Worm (Caenorhabditis elegans) whole organism, L3 larva: ENCODE measurements around the gene Y37E11B.7.

ENCODE experiments used
- aly-2 ChIP-seq: fragments of 150-350 bp; optimal IDR thresholded peaks from 2 replicates; lab custom pipeline; 2014; ENCODE audit warnings: missing biosample characterization, missing genetic modification characterization
- ceh-16 ChIP-seq: sonication (generic microtip); optimal IDR thresholded peaks from 2 replicates; lab custom pipeline; 2017; ENCODE audit warnings: missing biosample characterization, missing genetic modification characterization
- ceh-82 ChIP-seq: fragments of 150-350 bp; optimal IDR thresholded peaks from 2 replicates; lab custom pipeline; 2014; ENCODE audit warnings: missing biosample characterization, missing genetic modification characterization
- ceh-9 ChIP-seq: sonication (generic microtip); optimal IDR thresholded peaks from 2 replicates; lab custom pipeline; 2018; ENCODE audit warnings: missing biosample characterization, missing genetic modification characterization
- daf-12 ChIP-seq: fragments of 150-350 bp; optimal IDR thresholded peaks from 2 replicates; lab custom pipeline; 2014; ENCODE audit warnings: missing biosample characterization, missing genetic modification reagents, missing genetic modification characterization
- egl-27 ChIP-seq: sonication (generic microtip); optimal IDR thresholded peaks from 4 replicates; lab custom pipeline; 2017; ENCODE audit warnings: missing biosample characterization, missing genetic modification reagents, missing genetic modification characterization
- egl-5 ChIP-seq: fragments of 150-350 bp; optimal IDR thresholded peaks from 2 replicates; lab custom pipeline; 2017; ENCODE audit warnings: missing biosample characterization, missing genetic modification reagents, missing genetic modification characterization, inconsistent platforms
- elt-1 ChIP-seq: fragments of 150-350 bp; optimal IDR thresholded peaks from 2 replicates; lab custom pipeline; 2014; ENCODE audit warnings: missing biosample characterization, missing genetic modification characterization
- elt-2 ChIP-seq: sonication (generic microtip); optimal IDR thresholded peaks from 2 replicates; lab custom pipeline; 2016; ENCODE audit warnings: missing genetic modification reagents, mild to moderate bottlenecking, missing genetic modification characterization, missing compliant biosample characterization
- fkh-10 ChIP-seq: sonication (generic microtip); optimal IDR thresholded peaks from 2 replicates; lab custom pipeline; 2017; ENCODE audit warnings: missing biosample characterization, missing genetic modification reagents, missing genetic modification characterization
- fkh-2 ChIP-seq: fragments of 150-350 bp; optimal IDR thresholded peaks from 2 replicates; lab custom pipeline; 2014; ENCODE audit warnings: missing biosample characterization, missing genetic modification reagents, missing genetic modification characterization
- fos-1 ChIP-seq: fragments of 150-350 bp; optimal IDR thresholded peaks from 2 replicates; lab custom pipeline; 2014; ENCODE audit warnings: missing biosample characterization, missing genetic modification characterization
- hmg-11 ChIP-seq: sonication (generic microtip); optimal IDR thresholded peaks from 2 replicates; lab custom pipeline; 2016; ENCODE audit warnings: missing genetic modification characterization, missing compliant biosample characterization
- jun-1 ChIP-seq: fragments of 150-350 bp; optimal IDR thresholded peaks from 2 replicates; lab custom pipeline; 2014; ENCODE audit warnings: missing biosample characterization, missing genetic modification reagents, missing genetic modification characterization
- mdl-1 ChIP-seq: fragments of 150-350 bp; optimal IDR thresholded peaks from 2 replicates; lab custom pipeline; 2014; ENCODE audit warnings: missing biosample characterization, missing genetic modification characterization
- mml-1 ChIP-seq: fragments of 150-350 bp; sonication (generic microtip); optimal IDR thresholded peaks from 3 replicates; lab custom pipeline; 2014; ENCODE audit warnings: missing biosample characterization, missing genetic modification characterization
- nfya-1 ChIP-seq: sonication (generic microtip); optimal IDR thresholded peaks from 2 replicates; lab custom pipeline; 2017; ENCODE audit warnings: missing genetic modification characterization, mild to moderate bottlenecking, missing compliant biosample characterization, antibody characterized with exemption, moderate library complexity; ENCODE audit not compliant: insufficient read depth
- nhr-11 ChIP-seq: fragments of 150-350 bp; optimal IDR thresholded peaks from 2 replicates; lab custom pipeline; 2014; ENCODE audit warnings: missing biosample characterization, missing genetic modification characterization
- nhr-23 ChIP-seq: fragments of 150-350 bp; optimal IDR thresholded peaks from 2 replicates; lab custom pipeline; 2014; ENCODE audit warnings: missing biosample characterization, missing genetic modification reagents, missing genetic modification characterization
- nhr-25 ChIP-seq: sonication (generic microtip); optimal IDR thresholded peaks from 2 replicates; lab custom pipeline; 2017; ENCODE audit warnings: missing biosample characterization, missing genetic modification characterization
- nhr-28 ChIP-seq: fragments of 150-350 bp; optimal IDR thresholded peaks from 2 replicates; lab custom pipeline; 2014; ENCODE audit warnings: missing biosample characterization, missing genetic modification characterization
- nhr-43 ChIP-seq: sonication (generic microtip); optimal IDR thresholded peaks from 2 replicates; lab custom pipeline; 2016; ENCODE audit warnings: mild to moderate bottlenecking, missing genetic modification characterization, missing compliant biosample characterization; ENCODE audit not compliant: poor library complexity, severe bottlenecking
- nhr-67 ChIP-seq: fragments of 150-350 bp; optimal IDR thresholded peaks from 2 replicates; lab custom pipeline; 2014; ENCODE audit warnings: missing biosample characterization, missing genetic modification characterization
- nhr-76 ChIP-seq: fragments of 150-350 bp; sonication (generic microtip); optimal IDR thresholded peaks from 5 replicates; lab custom pipeline; 2014; ENCODE audit warnings: missing biosample characterization, missing genetic modification characterization
- pha-4 ChIP-seq: fragments of 150-350 bp; optimal IDR thresholded peaks from 2 replicates; lab custom pipeline; 2014; ENCODE audit warnings: missing biosample characterization, missing genetic modification reagents, missing genetic modification characterization
- pqm-1 ChIP-seq: fragments of 150-350 bp; optimal IDR thresholded peaks from 2 replicates; lab custom pipeline; 2017; ENCODE audit warnings: missing biosample characterization, missing genetic modification characterization, inconsistent platforms
- sea-2 ChIP-seq: fragments of 150-350 bp; sonication (generic microtip); optimal IDR thresholded peaks from 4 replicates; lab custom pipeline; 2014; ENCODE audit warnings: missing biosample characterization, missing genetic modification reagents, missing genetic modification characterization
- skn-1 ChIP-seq: fragments of 150-350 bp; optimal IDR thresholded peaks from 2 replicates; lab custom pipeline; 2014; ENCODE audit warnings: missing biosample characterization, missing genetic modification characterization
- unc-39 ChIP-seq: sonication (generic microtip); optimal IDR thresholded peaks from 4 replicates; lab custom pipeline; 2017; ENCODE audit warnings: missing biosample characterization, missing genetic modification characterization
- unc-62 ChIP-seq: fragments of 150-350 bp; sonication (generic microtip); optimal IDR thresholded peaks from 4 replicates; lab custom pipeline; 2014; ENCODE audit warnings: missing biosample characterization, missing genetic modification reagents, missing genetic modification characterization

Gene Y37E11B.7

DNA sequence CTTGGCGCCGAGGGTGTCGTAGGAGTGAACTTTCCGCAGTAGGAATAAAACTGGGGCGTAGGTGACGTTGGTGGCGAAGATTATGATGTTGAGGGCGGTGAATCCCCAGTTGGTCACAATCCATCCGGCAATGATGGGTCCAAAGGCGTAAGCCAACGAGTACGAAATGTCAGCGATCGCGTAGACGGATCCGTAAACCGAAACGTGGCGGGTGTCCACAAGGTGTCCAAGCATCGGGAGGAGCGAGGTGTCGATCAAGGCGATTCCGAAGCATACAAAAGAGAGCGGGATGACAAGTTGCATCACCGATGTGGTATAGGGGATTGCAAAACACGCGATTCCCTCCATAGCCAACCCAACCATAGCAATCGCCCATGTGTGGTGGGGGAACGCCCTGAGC lies 18.8 kb upstream of the Y37E11B.7 start:
- TF ChIP-seq elt-1 (tag; lab: Kevin White, UChicago), result no peak
- TF ChIP-seq, all 47 proteins: peak for 0

DNA sequence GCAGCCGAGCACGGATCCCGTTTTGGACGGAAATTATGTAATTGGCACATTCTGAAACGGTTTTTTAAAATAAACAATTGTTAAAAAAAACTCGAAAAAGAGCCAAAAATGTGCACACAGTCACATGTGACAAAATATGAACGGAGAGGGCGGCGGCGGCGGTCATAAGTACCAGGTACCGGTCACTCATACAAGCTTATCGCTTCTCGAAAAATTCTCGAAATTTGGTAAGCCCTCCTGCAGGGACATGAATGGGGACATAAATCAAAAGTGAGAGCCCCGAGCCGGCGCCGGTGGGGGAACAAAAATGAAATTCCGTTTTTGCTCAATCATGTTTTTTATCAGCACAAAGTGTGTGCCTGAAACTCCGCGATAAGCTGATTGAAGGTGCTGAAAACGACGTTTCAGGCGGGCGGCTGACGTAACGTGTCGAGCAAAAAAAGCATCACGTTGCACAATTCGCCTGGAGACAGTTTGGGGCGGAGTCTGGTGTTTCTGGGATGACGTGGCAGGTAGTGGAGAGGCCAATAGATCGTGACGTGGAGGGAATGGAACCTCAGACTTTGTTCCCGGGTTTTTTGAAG lies 13.2 kb upstream of the Y37E11B.7 start, which contains the start of gene ltah-1.2:
TSS of gene ltah-1.2 (minus strand) at position 51 of the 584 bp plus-strand sequence.
- TF ChIP-seq mdl-1 (tag; lab: Kevin White, UChicago) (no peak), nfya-1 (tag; lab: Kevin White, UChicago) (peak; percentile 38), pqm-1 (tag; lab: Kevin White, UChicago) (peak; percentile 43), nhr-23 (no peak), aly-2 (tag; lab: Kevin White, UChicago) (no peak), nhr-11 (tag; lab: Kevin White, UChicago) (no peak), elt-2 (tag; lab: Kevin White, UChicago) (peak; percentile 90), nhr-67 (tag; lab: Kevin White, UChicago) (no peak)
- TF ChIP-seq, all 47 proteins: peak for 3

- TF ChIP-seq pqm-1 (tag; lab: Kevin White, UChicago), result peak; percentile 99
- TF ChIP-seq skn-1, result peak; percentile 66
- TF ChIP-seq sea-2, result no peak
- peak; percentile 13 for TF ChIP-seq pha-4 (tag; lab: Kevin White, UChicago)
- no peak for TF ChIP-seq egl-5
- peak; percentile 90 for TF ChIP-seq jun-1 (tag; lab: Kevin White, UChicago)
- TF ChIP-seq mdl-1 (tag; lab: Kevin White, UChicago), result peak; percentile 43
- peak; percentile 100 for TF ChIP-seq elt-2 (tag; lab: Kevin White, UChicago)
- TF ChIP-seq egl-27 (tag; lab: Kevin White, UChicago), result peak; percentile 22
These were observed 11.9 kb upstream of the Y37E11B.7 start for ce11 chrIV:3611845-3612244.

ce11 chrIV:3610987-3611386 lies 11.0 kb upstream of the Y37E11B.7 start:
- TF ChIP-seq nhr-11 (tag; lab: Kevin White, UChicago), result no peak
- TF ChIP-seq nhr-43, result no peak
- TF ChIP-seq ceh-9 (tag; lab: Kevin White, UChicago), result no peak
- no peak for TF ChIP-seq nhr-76 (tag; lab: Kevin White, UChicago)
- no peak for TF ChIP-seq ceh-82
- no peak for TF ChIP-seq nhr-23
- no peak for TF ChIP-seq fkh-2
- TF ChIP-seq hmg-11 (tag; lab: Kevin White, UChicago), result no peak

- TF ChIP-seq elt-2 (tag; lab: Kevin White, UChicago), result peak; percentile 18
- TF ChIP-seq fos-1 (tag; lab: Kevin White, UChicago), result no peak
These were observed 8.7 kb upstream of the Y37E11B.7 start for ce11 chrIV:3608547-3609222.

DNA sequence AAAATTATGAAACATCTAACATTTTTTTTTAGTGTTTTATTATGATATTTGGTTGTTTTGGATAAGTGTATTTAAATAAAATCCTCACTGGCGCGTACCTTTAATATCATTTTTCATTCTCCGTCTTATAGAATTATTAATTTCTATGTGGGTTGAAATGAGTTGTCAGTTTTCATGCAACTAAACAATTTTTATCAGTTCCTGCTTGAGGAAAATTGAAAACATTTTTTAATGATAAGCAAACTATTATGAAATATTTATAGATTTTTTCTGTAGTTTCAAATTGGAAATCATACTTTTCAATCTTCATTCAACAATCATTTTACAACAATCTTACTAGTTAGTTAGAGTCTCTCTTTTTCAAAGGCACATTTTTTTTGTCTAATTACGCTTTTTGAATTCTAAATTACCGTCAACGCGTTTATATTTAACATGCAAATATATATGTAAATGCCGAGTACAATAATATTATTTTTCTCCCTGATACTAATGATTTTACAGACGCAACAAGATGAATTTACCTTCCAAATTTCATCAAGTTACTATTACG lies 6.4 kb upstream of the Y37E11B.7 start, which contains the start of the genes Y37E11B.10 and kgb-2:
TSS of gene Y37E11B.10 (minus strand) at position 182 of the 550 bp plus-strand sequence.
TSS of gene kgb-2 (plus strand) at position 500 of the 550 bp plus-strand sequence.
- no peak for TF ChIP-seq nhr-28 (tag; lab: Kevin White, UChicago)
- peak; percentile 59 for TF ChIP-seq elt-2 (tag; lab: Kevin White, UChicago)
- TF ChIP-seq, all 47 proteins: peak for 1

ce11 chrIV:3604104-3604503 lies 4.1 kb upstream of the Y37E11B.7 start:
- TF ChIP-seq pqm-1 (tag; lab: Kevin White, UChicago) (no peak), mml-1 (no peak), jun-1 (tag; lab: Kevin White, UChicago) (no peak), fkh-10 (GFP tag; lab: Kevin White, UChicago) (no peak), aly-2 (tag; lab: Kevin White, UChicago) (no peak), ceh-16 (tag; lab: Kevin White, UChicago) (no peak), egl-27 (tag; lab: Kevin White, UChicago) (no peak), skn-1 (no peak), nfya-1 (tag; lab: Kevin White, UChicago) (no peak), unc-39 (tag; lab: Kevin White, UChicago) (no peak), nhr-67 (tag; lab: Kevin White, UChicago) (no peak), nhr-23 (no peak), nhr-25 (tag; lab: Kevin White, UChicago) (no peak), unc-62 (no peak), daf-12 (tag; lab: Kevin White, UChicago) (no peak)
- TF ChIP-seq, all 47 proteins: peak for 0
